Worm (Caenorhabditis elegans) whole organism, mixed stage, embryonic: ENCODE data around the gene T19E7.6.

Source experiments
- blmp-1 ChIP-seq: fragments of 150-350 bp; optimal IDR thresholded peaks from 2 replicates; lab custom pipeline; 2014; ENCODE audit warnings: missing biosample characterization, missing genetic modification characterization
- ceh-39 ChIP-seq: fragments of 150-350 bp; optimal IDR thresholded peaks from 2 replicates; lab custom pipeline; 2014; ENCODE audit warnings: missing biosample characterization, missing genetic modification characterization
- ceh-43 ChIP-seq: fragments of 200-800 bp; sonication (Bioruptor generic); optimal IDR thresholded peaks from 2 replicates; lab custom pipeline; 2018; ENCODE audit warnings: mild to moderate bottlenecking, missing genetic modification characterization, moderate library complexity, missing compliant biosample characterization
- ceh-83 ChIP-seq: fragments of 200-800 bp; sonication (Bioruptor generic); optimal IDR thresholded peaks from 2 replicates; lab custom pipeline; 2018; ENCODE audit warnings: mild to moderate bottlenecking, missing genetic modification characterization, missing compliant biosample characterization
- ces-1 ChIP-seq: fragments of 150-350 bp; optimal IDR thresholded peaks from 2 replicates; lab custom pipeline; 2014; ENCODE audit warnings: missing biosample characterization, missing genetic modification reagents, missing genetic modification characterization
- elt-1 ChIP-seq: sonication (generic microtip); optimal IDR thresholded peaks from 2 replicates; lab custom pipeline; 2017; ENCODE audit warnings: missing genetic modification characterization, mild to moderate bottlenecking, missing compliant biosample characterization, antibody characterized with exemption, moderate library complexity, borderline replicate concordance; ENCODE audit not compliant: insufficient read depth
- elt-3 ChIP-seq: fragments of 150-350 bp; optimal IDR thresholded peaks from 2 replicates; lab custom pipeline; 2014; ENCODE audit warnings: missing biosample characterization, missing genetic modification characterization
- flh-1 ChIP-seq: fragments of 200-800 bp; sonication (Bioruptor generic); optimal IDR thresholded peaks from 2 replicates; lab custom pipeline; 2018; ENCODE audit warnings: mild to moderate bottlenecking, missing genetic modification characterization, moderate library complexity, missing compliant biosample characterization
- ham-2 ChIP-seq: fragments of 200-800 bp; sonication (Bioruptor generic); optimal IDR thresholded peaks from 2 replicates; lab custom pipeline; 2018; ENCODE audit warnings: mild to moderate bottlenecking, missing genetic modification characterization, missing compliant biosample characterization
- hlh-1 ChIP-seq: fragments of 150-350 bp; optimal IDR thresholded peaks from 2 replicates; lab custom pipeline; 2014; ENCODE audit warnings: missing biosample characterization, missing genetic modification reagents, missing genetic modification characterization
- lin-13 ChIP-seq: fragments of 150-350 bp; optimal IDR thresholded peaks from 2 replicates; lab custom pipeline; 2014; ENCODE audit warnings: missing biosample characterization, missing genetic modification characterization
- lin-32 ChIP-seq: fragments of 200-800 bp; sonication (Bioruptor generic); optimal IDR thresholded peaks from 2 replicates; lab custom pipeline; 2018; ENCODE audit warnings: mild to moderate bottlenecking, missing genetic modification characterization, missing compliant biosample characterization
- lsy-2 ChIP-seq: fragments of 150-350 bp; optimal IDR thresholded peaks from 2 replicates; lab custom pipeline; 2014; ENCODE audit warnings: missing biosample characterization, missing genetic modification characterization
- mab-5 ChIP-seq: fragments of 150-350 bp; optimal IDR thresholded peaks from 2 replicates; lab custom pipeline; 2014; ENCODE audit warnings: missing biosample characterization, missing genetic modification characterization
- mep-1 ChIP-seq: fragments of 150-350 bp; optimal IDR thresholded peaks from 2 replicates; lab custom pipeline; 2017; ENCODE audit warnings: missing biosample characterization, missing genetic modification reagents, missing genetic modification characterization, inconsistent platforms
- mls-2 ChIP-seq: sonication (generic microtip); optimal IDR thresholded peaks from 2 replicates; lab custom pipeline; 2016; ENCODE audit warnings: mild to moderate bottlenecking, missing genetic modification characterization, moderate library complexity, missing compliant biosample characterization
- nhr-12 ChIP-seq: fragments of 150-350 bp; optimal IDR thresholded peaks from 2 replicates; lab custom pipeline; 2014; ENCODE audit warnings: missing biosample characterization, missing genetic modification characterization
- nhr-2 ChIP-seq: fragments of 150-350 bp; optimal IDR thresholded peaks from 2 replicates; lab custom pipeline; 2014; ENCODE audit warnings: missing biosample characterization, missing genetic modification characterization
- nhr-237 ChIP-seq: fragments of 150-350 bp; optimal IDR thresholded peaks from 2 replicates; lab custom pipeline; 2014; ENCODE audit warnings: missing biosample characterization, missing genetic modification characterization
- nhr-28 ChIP-seq: fragments of 150-350 bp; optimal IDR thresholded peaks from 2 replicates; lab custom pipeline; 2014; ENCODE audit warnings: missing biosample characterization, missing genetic modification characterization
- nhr-76 ChIP-seq: sonication (generic microtip); optimal IDR thresholded peaks from 2 replicates; lab custom pipeline; 2017; ENCODE audit warnings: missing biosample characterization, missing genetic modification characterization
- sptf-1 ChIP-seq: sonication (generic microtip); optimal IDR thresholded peaks from 2 replicates; lab custom pipeline; 2017; ENCODE audit warnings: mild to moderate bottlenecking, missing genetic modification characterization, moderate library complexity, missing compliant biosample characterization
- tbx-8 ChIP-seq: fragments of 200-800 bp; sonication (Bioruptor generic); optimal IDR thresholded peaks from 2 replicates; lab custom pipeline; 2018; ENCODE audit warnings: mild to moderate bottlenecking, missing genetic modification characterization, moderate library complexity, missing compliant biosample characterization
- unc-120 ChIP-seq: sonication (generic microtip); optimal IDR thresholded peaks from 2 replicates; lab custom pipeline; 2017; ENCODE audit warnings: missing genetic modification characterization, missing compliant biosample characterization; ENCODE audit not compliant: poor library complexity, severe bottlenecking
- unc-39 ChIP-seq: fragments of 150-350 bp; optimal IDR thresholded peaks from 2 replicates; lab custom pipeline; 2014; ENCODE audit warnings: missing biosample characterization, missing genetic modification characterization
- unc-62 ChIP-seq: fragments of 150-350 bp; optimal IDR thresholded peaks from 2 replicates; lab custom pipeline; 2014; ENCODE audit warnings: missing biosample characterization, missing genetic modification reagents, missing genetic modification characterization
- zip-8 ChIP-seq: fragments of 150-350 bp; optimal IDR thresholded peaks from 2 replicates; lab custom pipeline; 2014; ENCODE audit warnings: missing biosample characterization, missing genetic modification characterization
- ztf-11 ChIP-seq: fragments of 150-350 bp; optimal IDR thresholded peaks from 2 replicates; lab custom pipeline; 2014; ENCODE audit warnings: missing biosample characterization, missing genetic modification characterization

T19E7.6 gene

DNA sequence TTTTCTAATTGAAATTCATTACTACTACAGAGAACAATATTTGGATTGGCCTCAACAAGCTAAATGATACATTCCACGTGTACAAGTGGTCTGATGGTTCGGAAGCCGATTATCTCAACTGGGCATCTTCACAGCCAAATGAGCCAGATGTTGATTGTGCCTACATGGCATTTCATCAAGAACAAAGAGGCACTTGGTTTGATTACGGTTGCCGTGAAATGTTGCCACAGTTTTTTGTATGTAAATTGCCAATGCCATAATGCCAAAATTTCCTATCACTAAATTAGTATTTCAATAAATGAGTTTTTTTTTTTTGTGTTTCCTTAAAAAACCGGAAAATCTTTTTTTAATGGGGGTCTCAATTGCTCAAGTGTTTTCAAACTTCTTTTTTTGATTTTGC, 14.6 kb downstream of the T19E7.6 start:
- TF ChIP-seq ceh-43 (GFP tag; lab: Kevin White, UChicago) (no peak), nhr-2 (tag; lab: Kevin White, UChicago) (no peak), flh-1 (no peak), nhr-28 (tag; lab: Kevin White, UChicago) (no peak), nhr-12 (tag; lab: Kevin White, UChicago) (no peak), mls-2 (tag; lab: Kevin White, UChicago) (no peak), unc-120 (tag; lab: Kevin White, UChicago) (no peak), hlh-1 (tag; lab: Kevin White, UChicago) (no peak), ceh-83 (no peak), lsy-2 (tag; lab: Kevin White, UChicago) (no peak), lin-13 (no peak), nhr-76 (tag; lab: Kevin White, UChicago) (no peak), ham-2 (GFP tag; lab: Kevin White, UChicago) (no peak), mab-5 (tag; lab: Kevin White, UChicago) (no peak), elt-3 (tag; lab: Kevin White, UChicago) (no peak)

DNA sequence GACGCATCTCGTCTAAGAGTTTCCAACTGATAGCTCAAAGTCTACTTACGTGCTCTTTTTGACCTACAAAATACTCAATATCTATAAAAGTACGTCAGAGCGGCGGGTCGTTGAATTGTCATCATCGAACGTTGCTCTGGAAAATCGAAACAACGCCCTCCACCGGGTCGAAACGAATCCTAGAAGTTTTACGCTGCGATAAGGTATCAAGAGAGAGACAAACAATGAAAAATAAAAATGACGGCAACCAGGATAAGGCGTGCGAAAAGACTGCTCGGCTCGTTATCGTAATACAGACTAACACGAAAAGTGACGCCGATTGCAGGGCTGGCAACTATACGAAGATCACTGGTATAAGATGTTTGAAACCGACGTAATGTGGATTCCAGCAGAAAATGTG, 15.1 kb downstream of the T19E7.6 start:
- TF ChIP-seq elt-3 (tag; lab: Kevin White, UChicago): no peak
- TF ChIP-seq, all 35 proteins: peak for 0

DNA sequence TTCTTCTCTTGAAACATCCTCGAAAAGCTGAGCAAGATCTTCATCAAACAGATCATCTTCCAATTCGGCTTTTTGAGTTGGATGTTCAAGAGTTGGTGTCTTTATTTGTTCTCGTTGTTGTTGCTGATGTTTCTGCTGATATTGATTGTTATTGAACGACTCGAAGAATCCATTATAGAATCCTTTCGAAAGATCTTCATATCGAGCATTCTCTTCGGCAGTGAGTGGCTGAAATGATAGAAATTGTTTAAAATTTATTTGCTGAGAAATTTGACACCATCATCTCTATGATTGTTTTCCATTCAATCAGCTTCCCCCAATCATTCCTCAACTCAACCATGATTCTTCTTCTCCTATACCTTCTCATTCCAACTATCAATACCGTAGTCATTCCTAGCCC, 15.7 kb downstream of the T19E7.6 start, which contains the start of gene clec-178:
Gene clec-178 (plus strand): TSS at position 301 of the 400 bp plus-strand sequence.
- TF ChIP-seq nhr-237 (no peak), elt-1 (tag; lab: Kevin White, UChicago) (no peak), zip-8 (tag; lab: Kevin White, UChicago) (no peak), blmp-1 (tag; lab: Kevin White, UChicago) (no peak), lin-13 (no peak), ham-2 (GFP tag; lab: Kevin White, UChicago) (no peak), mep-1 (tag; lab: Kevin White, UChicago) (no peak), unc-39 (no peak), hlh-1 (tag; lab: Kevin White, UChicago) (no peak), mab-5 (tag; lab: Kevin White, UChicago) (no peak), ceh-83 (no peak), nhr-28 (tag; lab: Kevin White, UChicago) (no peak), nhr-12 (tag; lab: Kevin White, UChicago) (no peak), ceh-39 (tag; lab: Kevin White, UChicago) (no peak), ztf-11 (no peak)

DNA sequence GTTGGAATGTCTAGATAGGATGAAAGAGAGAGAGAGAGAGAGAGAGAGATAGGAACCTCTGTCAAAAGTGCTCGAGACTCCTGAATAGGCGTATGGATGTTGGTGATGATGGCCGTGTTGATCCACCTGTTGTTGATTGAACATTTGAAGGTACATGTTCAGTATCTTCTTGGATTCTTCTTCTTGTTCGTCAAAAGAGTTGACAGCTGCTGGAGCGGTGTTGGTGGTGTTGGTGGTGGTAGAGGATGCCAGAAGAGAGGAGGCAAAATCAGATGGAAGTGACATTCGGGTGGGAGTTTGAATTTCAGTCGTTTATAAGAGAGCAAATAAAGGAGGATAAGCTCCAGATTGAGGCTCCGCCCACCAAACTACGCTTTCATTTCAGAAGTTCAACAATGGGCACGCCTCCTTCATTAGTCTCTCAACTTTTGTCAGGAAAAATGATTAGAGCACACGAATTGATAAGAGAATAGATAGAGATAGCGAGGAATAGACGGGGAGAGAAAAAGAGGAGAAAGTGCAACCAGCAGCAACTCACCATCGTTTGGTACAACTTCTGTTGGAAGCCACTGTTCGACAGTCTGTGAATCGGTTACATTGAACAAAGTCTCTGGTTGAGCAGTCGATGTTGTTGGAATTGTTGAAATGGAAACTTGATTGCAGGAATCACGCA, 16.4 kb downstream of the T19E7.6 start:
- peak; percentile 22 for TF ChIP-seq sptf-1 (tag; lab: Kevin White, UChicago)
- no peak for TF ChIP-seq zip-8 (tag; lab: Kevin White, UChicago)

DNA sequence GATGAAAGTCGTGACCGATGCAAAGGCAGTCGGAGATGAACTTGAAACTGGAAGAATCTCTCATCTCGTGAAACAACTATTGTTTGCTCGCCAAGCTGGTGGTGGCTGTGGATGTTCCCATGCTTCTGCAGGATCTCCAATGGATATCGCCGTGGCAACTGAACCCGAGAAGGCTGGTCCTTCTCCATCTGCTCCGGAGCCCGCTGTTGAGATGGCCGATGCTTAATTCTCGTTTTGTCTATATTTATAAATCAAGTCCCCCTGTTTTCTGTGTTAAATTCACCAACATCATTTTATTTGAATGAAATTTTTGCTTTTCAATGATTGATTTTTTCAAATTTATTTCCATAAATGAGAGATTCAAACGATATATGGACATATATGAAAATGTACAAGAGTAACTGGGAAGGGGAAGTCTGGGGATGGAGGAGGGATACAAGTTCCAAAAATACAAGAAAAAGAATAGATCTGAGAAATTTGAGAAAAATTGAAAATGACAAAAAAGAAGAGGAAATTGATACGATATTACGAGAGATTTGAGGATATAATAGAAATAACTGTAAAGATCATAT, 18.5 kb downstream of the T19E7.6 start:
- no peak for TF ChIP-seq ceh-83
- peak; percentile 18 for TF ChIP-seq nhr-237

DNA sequence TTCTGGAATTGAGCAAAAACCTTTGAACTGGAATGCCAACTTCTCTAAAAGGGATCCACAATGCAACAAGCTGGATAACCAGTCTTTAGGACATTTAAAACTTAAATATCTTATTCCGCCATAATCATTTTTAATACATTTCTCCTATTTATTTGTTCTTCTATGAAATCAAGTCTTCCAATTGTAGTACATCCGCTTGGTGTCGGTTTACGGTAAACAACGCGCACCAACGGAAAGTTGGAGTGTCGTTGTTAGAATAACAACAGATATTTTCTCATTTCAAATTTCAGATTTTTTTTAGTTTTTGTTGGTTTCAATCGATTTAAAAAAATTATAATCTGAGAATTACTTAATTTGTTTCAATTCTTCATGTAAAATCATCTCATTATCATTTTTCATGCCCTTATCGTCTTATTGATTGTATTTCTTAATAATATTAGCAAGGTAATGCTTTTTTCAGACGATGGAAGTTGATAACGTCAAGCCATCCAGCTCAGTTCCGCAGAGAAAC, 20.2 kb downstream of the T19E7.6 start, which contains the start of gene csn-5:
Gene csn-5 (plus strand): TSS at position 461 of the 511 bp plus-strand sequence.
- peak; percentile 1 for TF ChIP-seq ces-1 (GFP tag; lab: Kevin White, UChicago)
- TF ChIP-seq mab-5 (tag; lab: Kevin White, UChicago): no peak

DNA sequence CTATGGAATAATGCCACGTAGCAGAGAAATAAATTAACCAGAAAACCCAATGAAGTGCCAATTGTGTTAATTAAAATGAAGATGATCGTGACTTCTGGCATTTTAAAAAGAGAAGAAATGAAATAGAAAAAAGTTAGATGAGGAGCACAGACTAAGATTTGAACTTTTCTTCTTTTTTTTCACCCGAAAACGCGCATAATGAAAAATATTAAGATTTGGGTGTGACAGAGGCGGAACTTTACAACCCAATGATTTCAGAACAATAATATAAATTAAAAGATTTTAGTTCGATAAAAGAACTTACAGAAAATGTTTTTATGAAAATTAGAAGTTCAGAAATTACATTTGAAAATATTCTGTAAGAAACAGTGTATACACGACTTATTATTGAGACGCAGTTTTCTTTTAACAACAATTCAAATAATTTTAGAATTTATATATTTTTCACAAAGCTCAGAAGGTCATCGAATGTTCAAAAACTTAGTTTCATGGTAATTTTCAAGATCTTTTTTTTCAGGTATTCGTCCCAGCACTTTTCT, 23.7 kb downstream of the T19E7.6 start, which contains the start of the genes srd-8 and B0547.2:
Gene srd-8 (minus strand): TSS at position 101 of the 539 bp plus-strand sequence.
Gene B0547.2 (plus strand): TSS at position 489 of the 539 bp plus-strand sequence.
- no peak for TF ChIP-seq tbx-8 (GFP tag; lab: Kevin White, UChicago)
- TF ChIP-seq mls-2 (tag; lab: Kevin White, UChicago): no peak
- no peak for TF ChIP-seq unc-62
- no peak for TF ChIP-seq blmp-1 (tag; lab: Kevin White, UChicago)
- TF ChIP-seq ceh-43 (GFP tag; lab: Kevin White, UChicago): no peak
- no peak for TF ChIP-seq ham-2 (GFP tag; lab: Kevin White, UChicago)
- TF ChIP-seq nhr-237: no peak
- no peak for TF ChIP-seq lin-32 (GFP tag; lab: Kevin White, UChicago)
- TF ChIP-seq nhr-2 (tag; lab: Kevin White, UChicago): no peak
